Fruit fly (Drosophila melanogaster) S2 (cell line): Measurements from ENCODE around the gene Hira.

Experiments
- CG8478 ChIP-seq: fragments of >200 bp; optimal IDR thresholded peaks from 2 replicates; lab custom pipeline; 2018
- CTCF ChIP-seq, 2 experiments: fragments of >200 bp; optimal IDR thresholded peaks; 2 replicates each; lab custom pipeline; 2018

- TF ChIP-seq CG8478 (lab: Kevin White, UChicago) (no peak), CTCF (optimal IDR thresholded peaks at IDR 0.05; lab: Kevin White, UChicago) (no peak)
These were observed 35.8 kb upstream of the Hira start for dm6 chrX:7686071-7686470.
